Fruit fly (Drosophila melanogaster) whole organism: ENCODE measurements around the gene Atpalpha.

Experiments used
- EcR ChIP-seq, 2 experiments: fragments of >200 bp; optimal IDR thresholded peaks; 2 replicates each; lab custom pipeline; 2017; ENCODE audit warnings: missing biosample characterization in 2 of 2, missing genetic modification characterization in 2 of 2, missing genetic modification reagents in 2 of 2
- usp ChIP-seq: fragments of >200 bp; optimal IDR thresholded peaks from 2 replicates; lab custom pipeline; 2017; ENCODE audit warnings: missing biosample characterization, missing genetic modification characterization, mixed read lengths

dm6 chr3R:21022769-21023517 lies 74.4 kb downstream of the Atpalpha start:
- no peak for TF ChIP-seq EcR (GFP tag; optimal IDR thresholded peaks at IDR 0.05; lab: Kevin White, UChicago)
- TF ChIP-seq usp (GFP tag; lab: Kevin White, UChicago): no peak
